Worm (Caenorhabditis elegans): ENCODE data around the gene C14A11.6.

ce11 chrX:2862372-2862771 lies 48.4 kb upstream of the C14A11.6 start, which contains the start of gene comt-1:
- TF ChIP-seq mdl-1 (tag; optimal IDR thresholded peaks at IDR 0.05) = no peak
- TF ChIP-seq ama-1 (optimal IDR thresholded peaks at IDR 0.05) = no peak
- TF ChIP-seq fos-1 (tag; optimal IDR thresholded peaks at IDR 0.05) = no peak
- TF ChIP-seq ceh-32 (tag; optimal IDR thresholded peaks at IDR 0.05; ENCODE audit: poor library complexity) = no peak
- TF ChIP-seq saeg-2 (GFP tag; IDR thresholded peaks at IDR 0.05) = no peak
- no peak for TF ChIP-seq vab-7 (GFP tag; IDR thresholded peaks at IDR 0.05)
- TF ChIP-seq tag-97 (GFP tag; IDR thresholded peaks at IDR 0.05) = no peak
- TF ChIP-seq sdz-12 (GFP tag; optimal IDR thresholded peaks at IDR 0.05) = no peak
- no peak for TF ChIP-seq nhr-28 (tag; optimal IDR thresholded peaks at IDR 0.05)
